Fruit fly (Drosophila melanogaster) whole organism, pupa: ENCODE data around the gene CG1233.

ENCODE experiments used
- Pif1B ChIP-seq: fragments of 200-800 bp; sonication (Bioruptor generic); optimal IDR thresholded peaks from 3 replicates; lab custom pipeline; 2016; ENCODE audit warnings: missing biosample characterization, missing genetic modification characterization
- gl ChIP-seq: fragments of 200-800 bp; sonication (Bioruptor generic); optimal IDR thresholded peaks from 2 replicates; lab custom pipeline; 2018; ENCODE audit warnings: missing biosample characterization, mild to moderate bottlenecking, missing genetic modification characterization

- TF ChIP-seq gl (no peak), Pif1B (GFP tag; lab: Kevin White, UChicago) (peak; percentile 31)
Observed at dm6 chr3L:388094-388493, 26.8 kb downstream of the CG1233 start.
